Worm (Caenorhabditis elegans) whole organism, late embryonic: ENCODE results near the gene C38H2.3.

Experiments used
- C08G9.2 ChIP-seq: sonication (generic microtip); optimal IDR thresholded peaks from 2 replicates; lab custom pipeline; 2016; ENCODE audit warnings: mild to moderate bottlenecking, missing genetic modification characterization, moderate library complexity, missing compliant biosample characterization
- C38D4.7 ChIP-seq: fragments of 200-800 bp; sonication (Bioruptor generic); optimal IDR thresholded peaks from 2 replicates; lab custom pipeline; 2018; ENCODE audit warnings: mild to moderate bottlenecking, missing genetic modification characterization, moderate library complexity, missing compliant biosample characterization
- Y22D7AL.16 ChIP-seq: sonication (generic microtip); optimal IDR thresholded peaks from 2 replicates; lab custom pipeline; 2016; ENCODE audit warnings: missing genetic modification characterization, missing compliant biosample characterization
- ceh-14 ChIP-seq: sonication (generic microtip); optimal IDR thresholded peaks from 2 replicates; lab custom pipeline; 2016; ENCODE audit warnings: missing genotype, missing genetic modification characterization, missing compliant biosample characterization
- ceh-18 ChIP-seq: sonication (generic microtip); optimal IDR thresholded peaks from 2 replicates; lab custom pipeline; 2016; ENCODE audit warnings: missing genetic modification characterization, missing compliant biosample characterization
- ceh-2 ChIP-seq: sonication (generic microtip); optimal IDR thresholded peaks from 2 replicates; lab custom pipeline; 2016; ENCODE audit warnings: missing genotype, missing genetic modification characterization, missing compliant biosample characterization
- ceh-30 ChIP-seq: fragments of 150-350 bp; optimal IDR thresholded peaks from 2 replicates; lab custom pipeline; 2014; ENCODE audit warnings: missing biosample characterization, missing genetic modification characterization
- ceh-31 ChIP-seq: sonication (generic microtip); optimal IDR thresholded peaks from 2 replicates; lab custom pipeline; 2016; ENCODE audit warnings: missing genetic modification characterization, missing compliant biosample characterization
- ceh-34 ChIP-seq: sonication (generic microtip); optimal IDR thresholded peaks from 2 replicates; lab custom pipeline; 2016; ENCODE audit warnings: mild to moderate bottlenecking, missing genetic modification characterization, missing compliant biosample characterization
- ceh-45 ChIP-seq: fragments of 200-800 bp; sonication (Bioruptor generic); IDR thresholded peaks from 2 replicates; pipeline ENCODE4 v1.3.6; 2022; ENCODE audit warnings: missing genetic modification reagents, missing genetic modification characterization, missing compliant biosample characterization
- ceh-6 ChIP-seq: fragments of 200-800 bp; sonication (Bioruptor generic); optimal IDR thresholded peaks from 2 replicates; lab custom pipeline; 2018; ENCODE audit warnings: mild to moderate bottlenecking, missing genetic modification characterization, missing compliant biosample characterization
- che-1 ChIP-seq: sonication (generic microtip); optimal IDR thresholded peaks from 2 replicates; lab custom pipeline; 2016; ENCODE audit warnings: mild to moderate bottlenecking, missing genetic modification characterization, missing compliant biosample characterization
- dmd-4 ChIP-seq: sonication (generic microtip); optimal IDR thresholded peaks from 2 replicates; lab custom pipeline; 2016; ENCODE audit warnings: borderline replicate concordance, missing genetic modification characterization, missing compliant biosample characterization
- elt-4 ChIP-seq: sonication (generic microtip); optimal IDR thresholded peaks from 2 replicates; lab custom pipeline; 2016; ENCODE audit warnings: missing genetic modification characterization, missing compliant biosample characterization
- ets-4 ChIP-seq: sonication (generic microtip); optimal IDR thresholded peaks from 2 replicates; lab custom pipeline; 2016; ENCODE audit warnings: missing genetic modification characterization, missing compliant biosample characterization
- eyg-1 ChIP-seq: sonication (generic microtip); optimal IDR thresholded peaks from 2 replicates; lab custom pipeline; 2016; ENCODE audit warnings: missing genotype, missing genetic modification characterization, missing compliant biosample characterization
- fkh-10 ChIP-seq: fragments of 150-350 bp; optimal IDR thresholded peaks from 2 replicates; lab custom pipeline; 2014; ENCODE audit warnings: missing biosample characterization, missing genetic modification reagents, missing genetic modification characterization
- fkh-6 ChIP-seq: sonication (generic microtip); optimal IDR thresholded peaks from 2 replicates; lab custom pipeline; 2016; ENCODE audit warnings: missing genetic modification characterization, missing compliant biosample characterization
- gmeb-2 ChIP-seq: sonication (generic microtip); optimal IDR thresholded peaks from 2 replicates; lab custom pipeline; 2016; ENCODE audit warnings: missing genetic modification characterization, inconsistent platforms, missing compliant biosample characterization
- hlh-13 ChIP-seq: fragments of 200-800 bp; sonication (Bioruptor generic); optimal IDR thresholded peaks from 2 replicates; lab custom pipeline; 2018; ENCODE audit warnings: mild to moderate bottlenecking, missing genetic modification characterization, missing compliant biosample characterization
- hlh-6 ChIP-seq: sonication (generic microtip); optimal IDR thresholded peaks from 2 replicates; lab custom pipeline; 2016; ENCODE audit warnings: missing genotype, missing genetic modification characterization, missing compliant biosample characterization
- hlh-8 ChIP-seq: sonication (generic microtip); optimal IDR thresholded peaks from 2 replicates; lab custom pipeline; 2016; ENCODE audit warnings: missing genotype, missing genetic modification characterization, missing compliant biosample characterization
- nfya-1 ChIP-seq: sonication (generic microtip); optimal IDR thresholded peaks from 2 replicates; lab custom pipeline; 2017; ENCODE audit warnings: missing genetic modification characterization, mild to moderate bottlenecking, missing compliant biosample characterization, antibody characterized with exemption, moderate library complexity
- nhr-11 ChIP-seq: fragments of 150-350 bp; optimal IDR thresholded peaks from 2 replicates; lab custom pipeline; 2014; ENCODE audit warnings: missing biosample characterization, missing genetic modification characterization
- nhr-232 ChIP-seq: sonication (generic microtip); optimal IDR thresholded peaks from 2 replicates; lab custom pipeline; 2016; ENCODE audit warnings: missing genetic modification characterization, missing compliant biosample characterization
- npax-4 ChIP-seq: sonication (generic microtip); optimal IDR thresholded peaks from 2 replicates; lab custom pipeline; 2016; ENCODE audit warnings: missing genetic modification characterization, missing compliant biosample characterization
- pha-2 ChIP-seq: sonication (generic microtip); optimal IDR thresholded peaks from 2 replicates; lab custom pipeline; 2017; ENCODE audit warnings: mild to moderate bottlenecking, missing genetic modification characterization, missing compliant biosample characterization
- pha-4 ChIP-seq: fragments of 150-350 bp; optimal IDR thresholded peaks from 2 replicates; lab custom pipeline; 2018; ENCODE audit warnings: missing biosample characterization, missing genetic modification reagents, missing genetic modification characterization
- pqm-1 ChIP-seq: sonication (generic microtip); optimal IDR thresholded peaks from 2 replicates; lab custom pipeline; 2016; ENCODE audit warnings: missing genetic modification characterization, missing compliant biosample characterization
- pros-1 ChIP-seq: fragments of 150-350 bp; optimal IDR thresholded peaks from 2 replicates; lab custom pipeline; 2014; ENCODE audit warnings: missing biosample characterization, missing genetic modification reagents, missing genetic modification characterization
- rnt-1 ChIP-seq: sonication (generic microtip); optimal IDR thresholded peaks from 2 replicates; lab custom pipeline; 2016; ENCODE audit warnings: missing genetic modification characterization, missing compliant biosample characterization
- sdc-2 ChIP-seq: sonication (generic microtip); optimal IDR thresholded peaks from 2 replicates; lab custom pipeline; 2016; ENCODE audit warnings: missing genotype, missing genetic modification characterization, missing compliant biosample characterization
- sox-2 ChIP-seq: fragments of 200-800 bp; sonication (Bioruptor generic); IDR thresholded peaks from 2 replicates; pipeline ENCODE4 v1.3.6; 2022; ENCODE audit warnings: missing genetic modification reagents, missing genetic modification characterization, missing compliant biosample characterization
- sox-4 ChIP-seq: sonication (generic microtip); optimal IDR thresholded peaks from 2 replicates; lab custom pipeline; 2017; ENCODE audit warnings: mild to moderate bottlenecking, missing genetic modification characterization, inconsistent platforms, missing compliant biosample characterization
- syd-9 ChIP-seq: sonication (generic microtip); optimal IDR thresholded peaks from 2 replicates; lab custom pipeline; 2016; ENCODE audit warnings: mild to moderate bottlenecking, missing genetic modification characterization, moderate library complexity, missing compliant biosample characterization
- tbx-2 ChIP-seq: sonication (generic microtip); optimal IDR thresholded peaks from 2 replicates; lab custom pipeline; 2016; ENCODE audit warnings: missing genetic modification characterization, missing compliant biosample characterization
- tbx-7 ChIP-seq: sonication (generic microtip); optimal IDR thresholded peaks from 2 replicates; lab custom pipeline; 2016; ENCODE audit warnings: missing genotype, missing genetic modification characterization, missing compliant biosample characterization
- unc-42 ChIP-seq: sonication (generic microtip); optimal IDR thresholded peaks from 2 replicates; lab custom pipeline; 2016; ENCODE audit warnings: missing genotype, missing genetic modification characterization, missing compliant biosample characterization
- unc-55 ChIP-seq: sonication (generic microtip); optimal IDR thresholded peaks from 2 replicates; lab custom pipeline; 2017; ENCODE audit warnings: missing biosample characterization, missing genetic modification reagents, missing genetic modification characterization

C38H2.3 gene

ce11 chrIII:10391628-10392027 lies 5.3 kb upstream of the C38H2.3 start, which contains the start of gene M03C11.9:
TSS of gene M03C11.9 (minus strand) at chrIII:10391728.
- TF ChIP-seq che-1 (tag; lab: Kevin White, UChicago): no peak
- TF ChIP-seq nhr-11 (tag; lab: Kevin White, UChicago): no peak
- TF ChIP-seq ceh-45 (GFP tag; lab: Robert Waterston, UW): no peak
- no peak for TF ChIP-seq pros-1 (tag; lab: Kevin White, UChicago)
- TF ChIP-seq pqm-1 (tag; lab: Kevin White, UChicago): no peak
- TF ChIP-seq ceh-30 (tag; lab: Kevin White, UChicago): no peak
- TF ChIP-seq ceh-2 (tag; lab: Kevin White, UChicago): no peak
- no peak for TF ChIP-seq sox-2 (GFP tag; lab: Robert Waterston, UW)
- no peak for TF ChIP-seq ceh-18
- no peak for TF ChIP-seq pha-4 (tag; lab: Kevin White, UChicago)
- no peak for TF ChIP-seq rnt-1 (tag; lab: Kevin White, UChicago)
- TF ChIP-seq, all 69 proteins: peak for 0

DNA sequence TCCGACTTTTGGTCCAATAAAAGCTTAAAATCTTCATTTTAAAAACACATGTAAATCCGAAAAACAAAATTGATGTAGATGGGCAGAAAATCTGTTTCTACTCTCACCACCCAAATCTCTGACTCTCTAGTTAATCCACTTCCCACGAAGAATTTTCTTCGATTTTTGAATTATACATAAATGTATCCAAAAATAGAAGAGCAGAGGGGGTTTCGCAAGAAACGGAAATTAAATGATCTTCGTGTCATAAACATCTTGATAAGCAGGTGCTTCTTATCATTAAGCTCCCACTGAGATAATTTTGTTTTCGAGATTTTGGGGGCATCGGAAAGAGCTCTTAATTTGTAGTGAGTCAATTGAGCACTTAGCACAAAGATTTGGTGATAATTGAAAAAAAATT lies 3.2 kb upstream of the C38H2.3 start:
- no peak for TF ChIP-seq sdc-2 (tag; lab: Kevin White, UChicago)
- no peak for TF ChIP-seq che-1 (tag; lab: Kevin White, UChicago)

- no peak for TF ChIP-seq ceh-31 (tag; lab: Kevin White, UChicago)
- TF ChIP-seq nhr-232 (tag; lab: Kevin White, UChicago): no peak
- TF ChIP-seq, all 69 proteins: peak for 0
These were observed 2.6 kb downstream of the C38H2.3 start for ce11 chrIII:10383804-10384203.

- no peak for TF ChIP-seq syd-9
- no peak for TF ChIP-seq nfya-1 (tag; lab: Kevin White, UChicago)
- no peak for TF ChIP-seq hlh-13 (GFP tag; lab: Kevin White, UChicago)
- TF ChIP-seq sdc-2 (tag; lab: Kevin White, UChicago): no peak
- no peak for TF ChIP-seq pha-2 (tag; lab: Kevin White, UChicago)
- no peak for TF ChIP-seq fkh-10 (GFP tag; lab: Kevin White, UChicago)
- no peak for TF ChIP-seq nhr-232 (tag; lab: Kevin White, UChicago)
- no peak for TF ChIP-seq hlh-8 (tag; lab: Kevin White, UChicago)
- TF ChIP-seq ceh-6 (GFP tag; lab: Kevin White, UChicago): no peak
- TF ChIP-seq ceh-14: no peak
- TF ChIP-seq Y22D7AL.16: no peak
- no peak for TF ChIP-seq nhr-11 (tag; lab: Kevin White, UChicago)
- TF ChIP-seq fkh-6 (tag; lab: Kevin White, UChicago): no peak
- TF ChIP-seq pros-1 (tag; lab: Kevin White, UChicago): no peak
- TF ChIP-seq hlh-6 (tag; lab: Kevin White, UChicago): no peak
- TF ChIP-seq eyg-1 (tag; lab: Kevin White, UChicago): no peak
- TF ChIP-seq elt-4 (tag; lab: Kevin White, UChicago): no peak
- no peak for TF ChIP-seq sox-4 (tag; lab: Kevin White, UChicago)
These were observed 4.9 kb downstream of the C38H2.3 start, which contains the start of gene C38H2.2 for ce11 chrIII:10381473-10381872. TSS of gene C38H2.2 (plus strand) at chrIII:10381773.

DNA sequence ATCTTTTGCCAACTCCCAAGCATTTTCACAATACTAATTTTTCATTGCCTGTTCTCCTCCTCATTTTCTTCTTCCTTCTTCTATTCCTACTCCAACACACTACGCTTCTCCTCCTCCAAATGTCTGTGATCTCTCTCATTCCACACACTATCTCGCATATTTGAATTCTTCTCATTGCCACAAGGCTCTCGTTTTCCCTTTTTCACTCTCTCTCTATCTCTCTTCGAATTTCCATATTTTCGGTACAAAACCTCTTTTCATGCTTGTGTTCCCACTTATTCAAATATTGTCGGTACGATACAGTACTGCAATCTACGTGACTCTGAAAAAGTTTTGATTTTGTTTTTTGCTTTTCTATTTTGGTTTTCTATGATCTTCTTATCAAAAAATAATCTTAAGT lies 5.7 kb downstream of the C38H2.3 start:
- TF ChIP-seq tbx-2: peak; percentile 0
- peak; percentile 34 for TF ChIP-seq nfya-1 (tag; lab: Kevin White, UChicago)
- no peak for TF ChIP-seq C08G9.2 (tag; lab: Kevin White, UChicago)
- TF ChIP-seq C38D4.7: peak; percentile 5
- TF ChIP-seq ceh-45 (GFP tag; lab: Robert Waterston, UW): no peak
- no peak for TF ChIP-seq ceh-34 (tag; lab: Kevin White, UChicago)
- no peak for TF ChIP-seq tbx-7 (tag; lab: Kevin White, UChicago)
- TF ChIP-seq ceh-30 (tag; lab: Kevin White, UChicago): no peak
- TF ChIP-seq rnt-1 (tag; lab: Kevin White, UChicago): no peak
- no peak for TF ChIP-seq dmd-4 (tag; lab: Kevin White, UChicago)
- no peak for TF ChIP-seq sdc-2 (tag; lab: Kevin White, UChicago)
- TF ChIP-seq elt-4 (tag; lab: Kevin White, UChicago): no peak
- TF ChIP-seq ets-4: no peak
- no peak for TF ChIP-seq unc-42 (tag; lab: Kevin White, UChicago)
- TF ChIP-seq gmeb-2 (tag; lab: Kevin White, UChicago): no peak
- no peak for TF ChIP-seq npax-4 (tag; lab: Kevin White, UChicago)
- no peak for TF ChIP-seq unc-55
- TF ChIP-seq nhr-232 (tag; lab: Kevin White, UChicago): no peak
